Worm (Caenorhabditis elegans): ENCODE data around the gene zhit-2.

The zhit-2 gene

ce11 chrIII:4244285-4244684 is at the start of gene zhit-2:
TSS of gene zhit-2 (minus strand) at chrIII:4244385.
- no peak for TF ChIP-seq flt-1 (GFP tag; IDR thresholded peaks at IDR 0.05)
- no peak for TF ChIP-seq med-1 (GFP tag; optimal IDR thresholded peaks at IDR 0.05; ENCODE audit: insufficient read depth)
- no peak for TF ChIP-seq ztf-23 (GFP tag; IDR thresholded peaks at IDR 0.05)
- no peak for TF ChIP-seq ref-1 (GFP tag; conservative IDR thresholded peaks at IDR 0.05)
- TF ChIP-seq T22C8.4 (GFP tag; IDR thresholded peaks at IDR 0.05) = no peak
- no peak for TF ChIP-seq cog-1 (tag; optimal IDR thresholded peaks at IDR 0.05)
- TF ChIP-seq tab-1 (GFP tag; IDR thresholded peaks at IDR 0.05) = no peak
- TF ChIP-seq klf-2 (GFP tag; conservative IDR thresholded peaks at IDR 0.05) = no peak
- TF ChIP-seq ztf-29 (GFP tag; IDR thresholded peaks at IDR 0.05) = no peak

- TF ChIP-seq ztf-23 (GFP tag; IDR thresholded peaks at IDR 0.05) = no peak
- TF ChIP-seq cog-1 (tag; optimal IDR thresholded peaks at IDR 0.05) = no peak
- TF ChIP-seq T22C8.4 (GFP tag; IDR thresholded peaks at IDR 0.05) = no peak
- TF ChIP-seq klf-2 (GFP tag; conservative IDR thresholded peaks at IDR 0.05) = no peak
- TF ChIP-seq med-1 (GFP tag; optimal IDR thresholded peaks at IDR 0.05; ENCODE audit: insufficient read depth) = no peak
- TF ChIP-seq tab-1 (GFP tag; IDR thresholded peaks at IDR 0.05) = no peak
- TF ChIP-seq flt-1 (GFP tag; IDR thresholded peaks at IDR 0.05) = no peak
- TF ChIP-seq ref-1 (GFP tag; conservative IDR thresholded peaks at IDR 0.05) = no peak
- TF ChIP-seq ztf-29 (GFP tag; IDR thresholded peaks at IDR 0.05) = no peak
These were observed 48.9 kb upstream of the zhit-2 start, which contains the start of gene R10E4.6 for ce11 chrIII:4293108-4293507. TSS of gene R10E4.6 (plus strand) at chrIII:4293408.

- no peak for TF ChIP-seq ztf-29 (GFP tag; IDR thresholded peaks at IDR 0.05)
- TF ChIP-seq tab-1 (GFP tag; IDR thresholded peaks at IDR 0.05) = no peak
- TF ChIP-seq flt-1 (GFP tag; IDR thresholded peaks at IDR 0.05) = no peak
- TF ChIP-seq ref-1 (GFP tag; conservative IDR thresholded peaks at IDR 0.05) = no peak
- no peak for TF ChIP-seq cog-1 (tag; optimal IDR thresholded peaks at IDR 0.05)
- TF ChIP-seq T22C8.4 (GFP tag; IDR thresholded peaks at IDR 0.05) = no peak
- TF ChIP-seq klf-2 (GFP tag; conservative IDR thresholded peaks at IDR 0.05) = no peak
- no peak for TF ChIP-seq med-1 (GFP tag; optimal IDR thresholded peaks at IDR 0.05; ENCODE audit: insufficient read depth)
- no peak for TF ChIP-seq ztf-23 (GFP tag; IDR thresholded peaks at IDR 0.05)
These were observed 47.1 kb upstream of the zhit-2 start, which contains the start of gene mcm-5 for ce11 chrIII:4291216-4291691. TSS of gene mcm-5 (minus strand) at chrIII:4291266.

- TF ChIP-seq ztf-23 (GFP tag; IDR thresholded peaks at IDR 0.05) = no peak
- no peak for TF ChIP-seq T22C8.4 (GFP tag; IDR thresholded peaks at IDR 0.05)
These were observed 45.8 kb upstream of the zhit-2 start for ce11 chrIII:4289952-4290351.

- TF ChIP-seq ztf-29 (GFP tag; IDR thresholded peaks at IDR 0.05) (no peak), tab-1 (GFP tag; IDR thresholded peaks at IDR 0.05) (no peak), cog-1 (tag; optimal IDR thresholded peaks at IDR 0.05) (no peak), flt-1 (GFP tag; IDR thresholded peaks at IDR 0.05) (no peak), klf-2 (GFP tag; conservative IDR thresholded peaks at IDR 0.05) (no peak), ztf-23 (GFP tag; IDR thresholded peaks at IDR 0.05) (no peak), ref-1 (GFP tag; conservative IDR thresholded peaks at IDR 0.05) (no peak), T22C8.4 (GFP tag; IDR thresholded peaks at IDR 0.05) (no peak), med-1 (GFP tag; optimal IDR thresholded peaks at IDR 0.05; ENCODE audit: insufficient read depth) (no peak)
These were observed 43.2 kb upstream of the zhit-2 start, which contains the start of gene R10E4.3 for ce11 chrIII:4287379-4287778. TSS of gene R10E4.3 (minus strand) at chrIII:4287479.

ce11 chrIII:4284732-4285165 is 40.6 kb upstream of the zhit-2 start:
- TF ChIP-seq ztf-23 (GFP tag; IDR thresholded peaks at IDR 0.05) (no peak), med-1 (GFP tag; optimal IDR thresholded peaks at IDR 0.05; ENCODE audit: insufficient read depth) (no peak), ztf-29 (GFP tag; IDR thresholded peaks at IDR 0.05) (no peak), tab-1 (GFP tag; IDR thresholded peaks at IDR 0.05) (no peak), klf-2 (GFP tag; conservative IDR thresholded peaks at IDR 0.05) (no peak), T22C8.4 (GFP tag; IDR thresholded peaks at IDR 0.05) (no peak), cog-1 (tag; optimal IDR thresholded peaks at IDR 0.05) (no peak), ref-1 (GFP tag; conservative IDR thresholded peaks at IDR 0.05) (no peak), flt-1 (GFP tag; IDR thresholded peaks at IDR 0.05) (no peak)

- TF ChIP-seq ztf-23 (GFP tag; IDR thresholded peaks at IDR 0.05) = no peak
- no peak for TF ChIP-seq klf-2 (GFP tag; conservative IDR thresholded peaks at IDR 0.05)
- TF ChIP-seq tab-1 (GFP tag; IDR thresholded peaks at IDR 0.05) = no peak
- no peak for TF ChIP-seq ref-1 (GFP tag; conservative IDR thresholded peaks at IDR 0.05)
- no peak for TF ChIP-seq cog-1 (tag; optimal IDR thresholded peaks at IDR 0.05)
- TF ChIP-seq T22C8.4 (GFP tag; IDR thresholded peaks at IDR 0.05) = no peak
- no peak for TF ChIP-seq med-1 (GFP tag; optimal IDR thresholded peaks at IDR 0.05; ENCODE audit: insufficient read depth)
- no peak for TF ChIP-seq flt-1 (GFP tag; IDR thresholded peaks at IDR 0.05)
- TF ChIP-seq ztf-29 (GFP tag; IDR thresholded peaks at IDR 0.05) = no peak
These were observed 39.0 kb upstream of the zhit-2 start for ce11 chrIII:4283175-4283574.

- TF ChIP-seq klf-2 (GFP tag; conservative IDR thresholded peaks at IDR 0.05) (no peak; the same call in 1 of the 2 replicates), med-1 (GFP tag; optimal IDR thresholded peaks at IDR 0.05; ENCODE audit: insufficient read depth) (no peak), flt-1 (GFP tag; IDR thresholded peaks at IDR 0.05) (peak; percentile 73; the same call in 1 of the 2 replicates), ztf-29 (GFP tag; IDR thresholded peaks at IDR 0.05) (peak; percentile 35), tab-1 (GFP tag; IDR thresholded peaks at IDR 0.05) (peak; percentile 76; the same call in 1 of the 2 replicates), ref-1 (GFP tag; conservative IDR thresholded peaks at IDR 0.05) (0 out of 2 replicates have a peak, but pooled peaks have one; percentile 18), T22C8.4 (GFP tag; IDR thresholded peaks at IDR 0.05) (no peak), ztf-23 (GFP tag; IDR thresholded peaks at IDR 0.05) (peak; percentile 59; the same call in 1 of the 2 replicates), cog-1 (tag; optimal IDR thresholded peaks at IDR 0.05) (peak; percentile 99)
These were observed 37.9 kb upstream of the zhit-2 start for ce11 chrIII:4281955-4282618.

Measured in whole organism, midembryonic.